Fruit fly (Drosophila melanogaster): ENCODE measurements around the gene ZnT77C.

DNA sequence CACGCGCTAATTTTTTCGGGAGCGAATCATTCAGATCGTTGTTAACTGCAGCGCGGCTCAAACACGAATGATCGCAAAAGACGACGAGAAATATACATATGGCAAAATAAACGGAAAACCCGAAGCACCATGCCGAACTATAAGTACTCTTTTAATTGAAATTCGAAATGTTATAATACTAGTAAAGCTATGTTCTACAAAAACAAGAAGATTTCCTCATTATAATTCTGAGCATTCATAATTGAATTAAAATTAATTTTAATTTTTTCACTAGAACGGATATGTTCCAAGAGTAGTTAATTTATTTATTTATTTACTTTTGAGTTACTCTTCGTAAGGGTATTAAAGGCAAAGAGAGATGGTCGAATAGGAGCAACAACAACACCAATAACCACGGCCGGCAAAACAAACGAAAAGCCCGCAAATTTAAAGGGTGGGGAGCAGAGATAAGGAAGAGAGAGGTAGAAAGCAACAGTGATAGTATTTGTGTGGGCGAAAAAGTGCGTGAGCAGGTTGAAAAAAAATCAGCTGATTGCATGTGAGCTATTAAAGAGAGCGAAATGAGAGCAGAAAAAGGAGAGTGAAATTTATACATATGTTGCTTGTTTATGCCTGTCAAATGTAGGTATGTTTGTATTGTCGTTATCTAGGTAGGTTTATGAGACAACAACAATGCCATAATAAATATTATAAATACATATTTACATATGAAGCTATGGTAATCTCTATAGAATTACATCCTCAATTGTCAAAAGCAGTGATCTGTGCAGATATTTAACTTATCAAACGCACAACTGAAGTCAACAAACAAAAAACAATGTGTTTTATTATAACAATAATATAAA lies 1.1 kb downstream of the ZnT77C start:
- peak; percentile 81 for TF ChIP-seq CG9948 (tag; optimal IDR thresholded peaks at IDR 0.05)
- TF ChIP-seq Pif1B (GFP tag; optimal IDR thresholded peaks at IDR 0.05), result peak; percentile 84
- peak; percentile 85 for TF ChIP-seq CG14655 (GFP tag; optimal IDR thresholded peaks at IDR 0.05)
- TF ChIP-seq fd96Ca (GFP tag; IDR thresholded peaks at IDR 0.05), result no peak
- TF ChIP-seq CG4496 (GFP tag; IDR thresholded peaks at IDR 0.05), result peak; percentile 86
- TF ChIP-seq CG15710 (tag; optimal IDR thresholded peaks at IDR 0.05), result peak; percentile 89
- TF ChIP-seq Pif1A (GFP tag; optimal IDR thresholded peaks at IDR 0.05), result peak; percentile 83
- peak; percentile 67 for TF ChIP-seq D1 (tag; optimal IDR thresholded peaks at IDR 0.05)
- TF ChIP-seq CG10348 (GFP tag; IDR thresholded peaks at IDR 0.05), result 0 out of 2 replicates have a peak, but pooled peaks have one; percentile 7
